Worm (Caenorhabditis elegans) whole organism, late embryonic: Measurements from ENCODE around the gene C04A2.15.

Experiments
- C08G9.2 ChIP-seq: sonication (generic microtip); optimal IDR thresholded peaks from 2 replicates; lab custom pipeline; 2016; ENCODE audit warnings: mild to moderate bottlenecking, missing genetic modification characterization, moderate library complexity, missing compliant biosample characterization
- K09A11.1 ChIP-seq: sonication (generic microtip); optimal IDR thresholded peaks from 2 replicates; lab custom pipeline; 2017; ENCODE audit warnings: antibody characterized with exemption, mild to moderate bottlenecking, missing genetic modification characterization, missing compliant biosample characterization; ENCODE audit not compliant: insufficient read depth
- T23F11.4 ChIP-seq: fragments of 200-800 bp; sonication (Bioruptor generic); optimal IDR thresholded peaks from 2 replicates; lab custom pipeline; 2018; ENCODE audit warnings: mild to moderate bottlenecking, missing genetic modification characterization, missing compliant biosample characterization
- Y22D7AL.16 ChIP-seq: sonication (generic microtip); optimal IDR thresholded peaks from 2 replicates; lab custom pipeline; 2016; ENCODE audit warnings: missing genetic modification characterization, missing compliant biosample characterization
- ceh-14 ChIP-seq: sonication (generic microtip); optimal IDR thresholded peaks from 2 replicates; lab custom pipeline; 2016; ENCODE audit warnings: missing genotype, missing genetic modification characterization, missing compliant biosample characterization
- ceh-31 ChIP-seq: sonication (generic microtip); optimal IDR thresholded peaks from 2 replicates; lab custom pipeline; 2016; ENCODE audit warnings: missing genetic modification characterization, missing compliant biosample characterization
- ceh-34 ChIP-seq: sonication (generic microtip); optimal IDR thresholded peaks from 2 replicates; lab custom pipeline; 2016; ENCODE audit warnings: mild to moderate bottlenecking, missing genetic modification characterization, missing compliant biosample characterization
- ceh-45 ChIP-seq: fragments of 200-800 bp; sonication (Bioruptor generic); IDR thresholded peaks from 2 replicates; pipeline ENCODE4 v1.3.6; 2022; ENCODE audit warnings: missing genetic modification reagents, missing genetic modification characterization, missing compliant biosample characterization
- ceh-48 ChIP-seq: sonication (generic microtip); optimal IDR thresholded peaks from 2 replicates; lab custom pipeline; 2016; ENCODE audit warnings: missing genetic modification characterization, inconsistent platforms, missing compliant biosample characterization
- ceh-6 ChIP-seq: fragments of 200-800 bp; sonication (Bioruptor generic); optimal IDR thresholded peaks from 2 replicates; lab custom pipeline; 2018; ENCODE audit warnings: mild to moderate bottlenecking, missing genetic modification characterization, missing compliant biosample characterization
- che-1 ChIP-seq: sonication (generic microtip); optimal IDR thresholded peaks from 2 replicates; lab custom pipeline; 2016; ENCODE audit warnings: mild to moderate bottlenecking, missing genetic modification characterization, missing compliant biosample characterization
- dmd-4 ChIP-seq: sonication (generic microtip); optimal IDR thresholded peaks from 2 replicates; lab custom pipeline; 2016; ENCODE audit warnings: borderline replicate concordance, missing genetic modification characterization, missing compliant biosample characterization
- dve-1 ChIP-seq: sonication (generic microtip); optimal IDR thresholded peaks from 2 replicates; lab custom pipeline; 2017; ENCODE audit warnings: antibody characterized with exemption, mild to moderate bottlenecking, missing genetic modification characterization, missing compliant biosample characterization
- elt-2 ChIP-seq: sonication (generic microtip); optimal IDR thresholded peaks from 2 replicates; lab custom pipeline; 2016; ENCODE audit warnings: missing genetic modification reagents, missing genetic modification characterization, missing compliant biosample characterization
- elt-4 ChIP-seq: sonication (generic microtip); optimal IDR thresholded peaks from 2 replicates; lab custom pipeline; 2016; ENCODE audit warnings: missing genetic modification characterization, missing compliant biosample characterization
- ets-4 ChIP-seq: sonication (generic microtip); optimal IDR thresholded peaks from 2 replicates; lab custom pipeline; 2016; ENCODE audit warnings: missing genetic modification characterization, missing compliant biosample characterization
- eyg-1 ChIP-seq: sonication (generic microtip); optimal IDR thresholded peaks from 2 replicates; lab custom pipeline; 2016; ENCODE audit warnings: missing genotype, missing genetic modification characterization, missing compliant biosample characterization
- fax-1 ChIP-seq: sonication (generic microtip); optimal IDR thresholded peaks from 2 replicates; lab custom pipeline; 2016; ENCODE audit warnings: missing genotype, missing genetic modification characterization, missing compliant biosample characterization
- fkh-10 ChIP-seq: fragments of 150-350 bp; optimal IDR thresholded peaks from 2 replicates; lab custom pipeline; 2014; ENCODE audit warnings: missing biosample characterization, missing genetic modification reagents, missing genetic modification characterization
- fkh-6 ChIP-seq: sonication (generic microtip); optimal IDR thresholded peaks from 2 replicates; lab custom pipeline; 2016; ENCODE audit warnings: missing genetic modification characterization, missing compliant biosample characterization
- hlh-6 ChIP-seq: sonication (generic microtip); optimal IDR thresholded peaks from 2 replicates; lab custom pipeline; 2016; ENCODE audit warnings: missing genotype, missing genetic modification characterization, missing compliant biosample characterization
- hlh-8 ChIP-seq: sonication (generic microtip); optimal IDR thresholded peaks from 2 replicates; lab custom pipeline; 2016; ENCODE audit warnings: missing genotype, missing genetic modification characterization, missing compliant biosample characterization
- lim-6 ChIP-seq: sonication (generic microtip); optimal IDR thresholded peaks from 2 replicates; lab custom pipeline; 2016; ENCODE audit warnings: missing genetic modification characterization, missing compliant biosample characterization
- nhr-11 ChIP-seq: fragments of 150-350 bp; optimal IDR thresholded peaks from 2 replicates; lab custom pipeline; 2014; ENCODE audit warnings: missing biosample characterization, missing genetic modification characterization
- nhr-232 ChIP-seq: sonication (generic microtip); optimal IDR thresholded peaks from 2 replicates; lab custom pipeline; 2016; ENCODE audit warnings: missing genetic modification characterization, missing compliant biosample characterization
- odd-2 ChIP-seq: sonication (generic microtip); optimal IDR thresholded peaks from 2 replicates; lab custom pipeline; 2017; ENCODE audit warnings: antibody characterized with exemption, mild to moderate bottlenecking, missing genetic modification characterization, missing compliant biosample characterization
- pat-9 ChIP-seq: fragments of 200-800 bp; sonication (Bioruptor generic); optimal IDR thresholded peaks from 2 replicates; lab custom pipeline; 2018; ENCODE audit warnings: mild to moderate bottlenecking, missing genetic modification characterization, moderate library complexity, missing compliant biosample characterization
- pax-1 ChIP-seq: fragments of 150-350 bp; optimal IDR thresholded peaks from 2 replicates; lab custom pipeline; 2014; ENCODE audit warnings: missing biosample characterization, missing genetic modification characterization
- pha-4 ChIP-seq: fragments of 150-350 bp; optimal IDR thresholded peaks from 2 replicates; lab custom pipeline; 2018; ENCODE audit warnings: missing biosample characterization, missing genetic modification reagents, missing genetic modification characterization
- pros-1 ChIP-seq: fragments of 150-350 bp; optimal IDR thresholded peaks from 2 replicates; lab custom pipeline; 2014; ENCODE audit warnings: missing biosample characterization, missing genetic modification reagents, missing genetic modification characterization
- ref-2 ChIP-seq: sonication (generic microtip); optimal IDR thresholded peaks from 2 replicates; lab custom pipeline; 2016; ENCODE audit warnings: missing genetic modification characterization, missing compliant biosample characterization
- rnt-1 ChIP-seq: sonication (generic microtip); optimal IDR thresholded peaks from 2 replicates; lab custom pipeline; 2016; ENCODE audit warnings: missing genetic modification characterization, missing compliant biosample characterization
- sdc-2 ChIP-seq: sonication (generic microtip); optimal IDR thresholded peaks from 2 replicates; lab custom pipeline; 2016; ENCODE audit warnings: missing genotype, missing genetic modification characterization, missing compliant biosample characterization
- sox-2 ChIP-seq: fragments of 200-800 bp; sonication (Bioruptor generic); IDR thresholded peaks from 2 replicates; pipeline ENCODE4 v1.3.6; 2022; ENCODE audit warnings: missing genetic modification reagents, missing genetic modification characterization, missing compliant biosample characterization
- sox-4 ChIP-seq: sonication (generic microtip); optimal IDR thresholded peaks from 2 replicates; lab custom pipeline; 2017; ENCODE audit warnings: mild to moderate bottlenecking, missing genetic modification characterization, inconsistent platforms, missing compliant biosample characterization
- syd-9 ChIP-seq: sonication (generic microtip); optimal IDR thresholded peaks from 2 replicates; lab custom pipeline; 2016; ENCODE audit warnings: mild to moderate bottlenecking, missing genetic modification characterization, moderate library complexity, missing compliant biosample characterization
- tbx-7 ChIP-seq: sonication (generic microtip); optimal IDR thresholded peaks from 2 replicates; lab custom pipeline; 2016; ENCODE audit warnings: missing genotype, missing genetic modification characterization, missing compliant biosample characterization
- ttx-3 ChIP-seq: sonication (generic microtip); optimal IDR thresholded peaks from 2 replicates; lab custom pipeline; 2016; ENCODE audit warnings: missing genetic modification reagents, missing genetic modification characterization, missing compliant biosample characterization
- unc-3 ChIP-seq, 2 experiments: fragments of 200-800 bp in 1 of 2; sonication (Bioruptor generic) in 1 of 2; sonication (generic microtip) in 1 of 2; conservative IDR thresholded peaks in 1 of 2; optimal IDR thresholded peaks in 1 of 2; 2 replicates each; pipeline versions ENCODE4 v1.3.6 to Lab custom; 2016 to 2022; ENCODE audit warnings: missing compliant biosample characterization in 2 of 2, missing genetic modification characterization in 2 of 2, missing genetic modification reagents in 1 of 2
- unc-42 ChIP-seq: sonication (generic microtip); optimal IDR thresholded peaks from 2 replicates; lab custom pipeline; 2016; ENCODE audit warnings: missing genotype, missing genetic modification characterization, missing compliant biosample characterization
- unc-55 ChIP-seq: sonication (generic microtip); optimal IDR thresholded peaks from 2 replicates; lab custom pipeline; 2017; ENCODE audit warnings: missing biosample characterization, missing genetic modification reagents, missing genetic modification characterization
- unc-86 ChIP-seq: sonication (generic microtip); optimal IDR thresholded peaks from 2 replicates; lab custom pipeline; 2016; ENCODE audit warnings: missing genetic modification characterization, missing compliant biosample characterization
- zip-5 ChIP-seq: sonication (generic microtip); optimal IDR thresholded peaks from 2 replicates; lab custom pipeline; 2016; ENCODE audit warnings: missing genetic modification characterization, missing compliant biosample characterization
- ztf-16 ChIP-seq: sonication (generic microtip); optimal IDR thresholded peaks from 2 replicates; lab custom pipeline; 2017; ENCODE audit warnings: missing genetic modification characterization, missing compliant biosample characterization

Gene C04A2.15

ce11 chrII:6810663-6811062 is 41.4 kb upstream of the C04A2.15 start, which contains the start of gene snt-1:
Gene snt-1, plus strand, starts transcription at chrII:6810963.
- no peak for TF ChIP-seq ceh-31
- no peak for TF ChIP-seq tbx-7 (tag; lab: Kevin White, UChicago)
- TF ChIP-seq fkh-10 (GFP tag; lab: Kevin White, UChicago) = no peak
- TF ChIP-seq sdc-2 (tag; lab: Kevin White, UChicago) = no peak
- no peak for TF ChIP-seq Y22D7AL.16 (tag; lab: Kevin White, UChicago)
- TF ChIP-seq ztf-16 (tag; lab: Kevin White, UChicago) = no peak
- TF ChIP-seq sox-2 (GFP tag; lab: Robert Waterston, UW) = no peak
- TF ChIP-seq ceh-6 (GFP tag; lab: Kevin White, UChicago) = no peak
- TF ChIP-seq unc-55 (GFP tag; lab: Kevin White, UChicago) = no peak
- TF ChIP-seq nhr-11 (tag; lab: Kevin White, UChicago) = no peak
- no peak for TF ChIP-seq elt-4 (tag; lab: Kevin White, UChicago)
- TF ChIP-seq unc-86 (tag; lab: Kevin White, UChicago) = no peak
- TF ChIP-seq ceh-14 (tag; lab: Kevin White, UChicago) = no peak
- no peak for TF ChIP-seq ceh-45 (GFP tag; lab: Robert Waterston, UW)
- TF ChIP-seq, all 69 proteins: peak for 0

ce11 chrII:6812514-6812913 is 39.5 kb upstream of the C04A2.15 start:
- peak; percentile 26 for TF ChIP-seq unc-42
- no peak for TF ChIP-seq odd-2 (tag; lab: Kevin White, UChicago)
- peak; percentile 31 for TF ChIP-seq ceh-34 (tag; lab: Kevin White, UChicago)
- no peak for TF ChIP-seq unc-3 (GFP tag; conservative IDR thresholded peaks at IDR 0.05; lab: Robert Waterston, UW)
- peak; percentile 63 for TF ChIP-seq unc-3 (tag; optimal IDR thresholded peaks at IDR 0.05; lab: Kevin White, UChicago)
- no peak for TF ChIP-seq che-1

- TF ChIP-seq lim-6 (no peak), ceh-31 (no peak), che-1 (no peak), pax-1 (no peak), ceh-48 (tag; lab: Kevin White, UChicago) (no peak), ets-4 (tag; lab: Kevin White, UChicago) (no peak), ceh-34 (tag; lab: Kevin White, UChicago) (no peak), K09A11.1 (no peak), hlh-8 (tag; lab: Kevin White, UChicago) (no peak), pat-9 (tag; lab: Kevin White, UChicago) (no peak), rnt-1 (tag; lab: Kevin White, UChicago) (no peak), nhr-232 (tag; lab: Kevin White, UChicago) (no peak), dve-1 (tag; lab: Kevin White, UChicago) (no peak), sox-4 (tag; lab: Kevin White, UChicago) (no peak), T23F11.4 (GFP tag; lab: Kevin White, UChicago) (no peak), syd-9 (tag; lab: Kevin White, UChicago) (no peak), odd-2 (tag; lab: Kevin White, UChicago) (no peak), pros-1 (tag; lab: Kevin White, UChicago) (no peak), elt-2 (no peak), hlh-6 (tag; lab: Kevin White, UChicago) (no peak)
Observed at ce11 chrII:6816324-6816723, 35.7 kb upstream of the C04A2.15 start.

- TF ChIP-seq ceh-6 (GFP tag; lab: Kevin White, UChicago) = no peak
- TF ChIP-seq elt-2 = no peak
- no peak for TF ChIP-seq ets-4 (tag; lab: Kevin White, UChicago)
- no peak for TF ChIP-seq dmd-4
- no peak for TF ChIP-seq ref-2 (tag; lab: Kevin White, UChicago)
- no peak for TF ChIP-seq K09A11.1
- no peak for TF ChIP-seq dve-1 (tag; lab: Kevin White, UChicago)
- TF ChIP-seq pha-4 (tag; lab: Kevin White, UChicago) = no peak
- TF ChIP-seq eyg-1 = no peak
- no peak for TF ChIP-seq lim-6
- TF ChIP-seq ttx-3 = no peak
- no peak for TF ChIP-seq C08G9.2 (tag; lab: Kevin White, UChicago)
- TF ChIP-seq zip-5 (tag; lab: Kevin White, UChicago) = no peak
- no peak for TF ChIP-seq fax-1 (tag; lab: Kevin White, UChicago)
- TF ChIP-seq unc-42 = no peak
- no peak for TF ChIP-seq che-1
- TF ChIP-seq sox-2 (GFP tag; lab: Robert Waterston, UW) = no peak
- no peak for TF ChIP-seq fkh-6 (tag; lab: Kevin White, UChicago)
Observed at ce11 chrII:6820278-6820971, 31.6 kb upstream of the C04A2.15 start.
